Worm (Caenorhabditis elegans) whole organism, L4 larva: ENCODE results near the gene his-62.

Source experiments
- R02D3.7 ChIP-seq: fragments of 150-350 bp; sonication (generic microtip); optimal IDR thresholded peaks from 3 replicates; lab custom pipeline; 2014; ENCODE audit warnings: missing biosample characterization, missing genetic modification characterization
- T20F7.1 ChIP-seq: fragments of 200-800 bp; sonication (Bioruptor generic); optimal IDR thresholded peaks from 2 replicates; lab custom pipeline; 2018; ENCODE audit warnings: mild to moderate bottlenecking, missing genetic modification characterization, missing compliant biosample characterization
- Y48G9A.11 ChIP-seq: fragments of 200-800 bp; sonication (Bioruptor generic); IDR thresholded peaks from 2 replicates; pipeline ENCODE4 v1.3.6; 2022; ENCODE audit warnings: missing genetic modification reagents, missing genetic modification characterization, missing compliant biosample characterization
- Y75B8A.6 ChIP-seq: fragments of 200-800 bp; sonication (Bioruptor generic); IDR thresholded peaks from 2 replicates; pipeline ENCODE4 v1.3.6; 2022; ENCODE audit warnings: missing genetic modification reagents, missing genetic modification characterization, missing compliant biosample characterization
- aha-1 ChIP-seq: fragments of 150-350 bp; peaks from one replicate; lab custom pipeline; 2014; ENCODE audit warnings: missing biosample characterization, missing genetic modification characterization
- ceh-20 ChIP-seq: fragments of 200-800 bp; sonication (Bioruptor generic); IDR thresholded peaks from 2 replicates; pipeline ENCODE4 v1.3.6; 2022; ENCODE audit warnings: missing genetic modification reagents, missing genetic modification characterization, missing compliant biosample characterization
- ceh-28 ChIP-seq: fragments of 150-350 bp; optimal IDR thresholded peaks from 2 replicates; lab custom pipeline; 2014; ENCODE audit warnings: missing biosample characterization, missing genetic modification reagents, missing genetic modification characterization
- ceh-44 ChIP-seq: fragments of 200-800 bp; sonication (Bioruptor generic); IDR thresholded peaks from 2 replicates; pipeline ENCODE4 v1.3.6; 2022; ENCODE audit warnings: missing genetic modification reagents, missing genetic modification characterization, missing compliant biosample characterization
- cey-2 ChIP-seq: sonication (generic microtip); optimal IDR thresholded peaks from 3 replicates; lab custom pipeline; 2017; ENCODE audit warnings: missing genetic modification characterization, mild to moderate bottlenecking, missing compliant biosample characterization, antibody characterized with exemption, borderline replicate concordance; ENCODE audit not compliant: insufficient read depth
- daf-16 ChIP-seq, 3 experiments: sonication (generic microtip); optimal IDR thresholded peaks; 2 replicates each; lab custom pipeline; 2016 to 2017; ENCODE audit warnings: missing genetic modification characterization in 3 of 3, missing genetic modification reagents in 3 of 3, mild to moderate bottlenecking in 2 of 3, missing compliant biosample characterization in 2 of 3, missing biosample characterization in 1 of 3, moderate library complexity in 1 of 3
- daf-8 ChIP-seq: fragments of 200-800 bp; sonication (Bioruptor generic); IDR thresholded peaks from 2 replicates; pipeline ENCODE4 v1.3.6; 2022; ENCODE audit warnings: missing genetic modification characterization, missing compliant biosample characterization
- dpl-1 ChIP-seq: fragments of 150-350 bp; optimal IDR thresholded peaks from 2 replicates; lab custom pipeline; 2014; ENCODE audit warnings: missing biosample characterization, missing genetic modification reagents, missing genetic modification characterization
- dve-1 ChIP-seq: sonication (generic microtip); optimal IDR thresholded peaks from 2 replicates; lab custom pipeline; 2017; ENCODE audit warnings: antibody characterized with exemption, mild to moderate bottlenecking, missing genetic modification characterization, missing compliant biosample characterization; ENCODE audit not compliant: insufficient read depth
- gei-8 ChIP-seq: fragments of 200-800 bp; sonication (Bioruptor generic); optimal IDR thresholded peaks from 2 replicates; lab custom pipeline; 2018; ENCODE audit warnings: mild to moderate bottlenecking, missing genetic modification characterization, missing compliant biosample characterization
- hlh-11 ChIP-seq: fragments of 200-800 bp; sonication (Bioruptor generic); optimal IDR thresholded peaks from 2 replicates; lab custom pipeline; 2018; ENCODE audit warnings: mild to moderate bottlenecking, missing genetic modification characterization, missing compliant biosample characterization
- hlh-30 ChIP-seq: sonication (generic microtip); optimal IDR thresholded peaks from 2 replicates; lab custom pipeline; 2017; ENCODE audit warnings: antibody characterized with exemption, mild to moderate bottlenecking, missing genetic modification characterization, missing compliant biosample characterization; ENCODE audit not compliant: insufficient read depth
- lim-7 ChIP-seq: fragments of 200-800 bp; sonication (Bioruptor generic); IDR thresholded peaks from 2 replicates; pipeline ENCODE4 v1.3.6; 2022; ENCODE audit warnings: missing genetic modification characterization, missing compliant biosample characterization
- lin-1 ChIP-seq: fragments of 200-800 bp; sonication (Bioruptor generic); IDR thresholded peaks from 2 replicates; pipeline ENCODE4 v1.3.6; 2022; ENCODE audit warnings: missing genetic modification reagents, missing genetic modification characterization, missing compliant biosample characterization
- lin-38 ChIP-seq: fragments of 200-800 bp; sonication (Bioruptor generic); IDR thresholded peaks from 2 replicates; pipeline ENCODE4 v1.3.6; 2022; ENCODE audit warnings: missing genetic modification reagents, missing genetic modification characterization, missing compliant biosample characterization
- lir-3 ChIP-seq: sonication (generic microtip); optimal IDR thresholded peaks from 2 replicates; lab custom pipeline; 2016; ENCODE audit warnings: mild to moderate bottlenecking, missing genetic modification characterization, missing compliant biosample characterization
- lsy-2 ChIP-seq, 2 experiments: fragments of 150-350 bp in 1 of 2; sonication (generic microtip) in 1 of 2; optimal IDR thresholded peaks; 2 replicates each; lab custom pipeline; 2014 to 2017; ENCODE audit warnings: missing biosample characterization in 2 of 2, missing genetic modification characterization in 2 of 2
- mes-2 ChIP-seq: sonication (generic microtip); optimal IDR thresholded peaks from 2 replicates; lab custom pipeline; 2016; ENCODE audit warnings: missing genotype, mild to moderate bottlenecking, missing genetic modification characterization, missing compliant biosample characterization; ENCODE audit not compliant: poor library complexity, severe bottlenecking
- nhr-28 ChIP-seq: fragments of 150-350 bp; optimal IDR thresholded peaks from 2 replicates; lab custom pipeline; 2014; ENCODE audit warnings: missing biosample characterization, missing genetic modification characterization
- nhr-76 ChIP-seq: fragments of 150-350 bp; optimal IDR thresholded peaks from 2 replicates; lab custom pipeline; 2014; ENCODE audit warnings: missing biosample characterization, missing genetic modification characterization
- nhr-77 ChIP-seq: fragments of 150-350 bp; optimal IDR thresholded peaks from 2 replicates; lab custom pipeline; 2014; ENCODE audit warnings: missing biosample characterization, missing genetic modification characterization
- pha-4 ChIP-seq, 2 experiments: fragments of 150-350 bp in 1 of 2; fragments of 200-800 bp in 1 of 2; sonication (Bioruptor generic) in 1 of 2; IDR thresholded peaks in 1 of 2; optimal IDR thresholded peaks in 1 of 2; 2 replicates each; pipeline versions ENCODE4 v1.3.6 to Lab custom; 2014 to 2022; ENCODE audit warnings: missing genetic modification characterization in 2 of 2, missing genetic modification reagents in 2 of 2, missing biosample characterization in 1 of 2, missing compliant biosample characterization in 1 of 2
- pqm-1 ChIP-seq: sonication (generic microtip); optimal IDR thresholded peaks from 2 replicates; lab custom pipeline; 2017; ENCODE audit warnings: missing biosample characterization, missing genetic modification characterization
- rbr-2 ChIP-seq: sonication (generic microtip); optimal IDR thresholded peaks from 2 replicates; lab custom pipeline; 2016; ENCODE audit warnings: missing genotype, missing genetic modification characterization, missing compliant biosample characterization
- snpc-1.2 ChIP-seq: fragments of 200-800 bp; sonication (Bioruptor generic); IDR thresholded peaks from 2 replicates; pipeline ENCODE4 v1.3.6; 2022; ENCODE audit warnings: missing genetic modification reagents, missing genetic modification characterization, missing compliant biosample characterization
- unc-62 ChIP-seq, 3 experiments: fragments of 150-350 bp in 1 of 3; sonication (generic microtip); optimal IDR thresholded peaks in 2 of 3; peaks in 1 of 3; 1 replicate in 1 of 3; 2 replicates in 2 of 3; lab custom pipeline; 2014 to 2017; ENCODE audit warnings: missing biosample characterization in 3 of 3, missing genetic modification characterization in 3 of 3, missing genetic modification reagents in 3 of 3, missing genotype in 1 of 3

his-62 gene

ce11 chrIV:7510829-7511228, 24.5 kb downstream of the his-62 start:
- TF ChIP-seq dpl-1 (GFP tag; lab: Kevin White, UChicago) (peak; percentile 18), ceh-44 (GFP tag; lab: Robert Waterston, UW) (no peak)

- TF ChIP-seq nhr-77 (tag; lab: Kevin White, UChicago) (no peak), daf-8 (GFP tag; lab: Robert Waterston, UW) (no peak), dpl-1 (GFP tag; lab: Kevin White, UChicago) (peak; percentile 46), daf-16 (GFP tag; optimal IDR thresholded peaks at IDR 0.05; lab: Kevin White, UChicago) (no peak), daf-16 (tag; optimal IDR thresholded peaks at IDR 0.05; lab: Kevin White, UChicago) (peak; percentile 32), dve-1 (tag; lab: Kevin White, UChicago) (peak; percentile 41), gei-8 (GFP tag; lab: Kevin White, UChicago) (no peak), lsy-2 (tag; optimal IDR thresholded peaks at IDR 0.05; lab: Kevin White, UChicago) (peak in 1 of 2 experiments; percentile 54), pha-4 (GFP tag; IDR thresholded peaks at IDR 0.05; lab: Robert Waterston, UW) (no peak), pha-4 (tag; optimal IDR thresholded peaks at IDR 0.05; lab: Kevin White, UChicago) (peak; percentile 7), R02D3.7 (tag; lab: Kevin White, UChicago) (peak; percentile 66), lin-1 (GFP tag; lab: Robert Waterston, UW) (no peak), snpc-1.2 (GFP tag; lab: Robert Waterston, UW) (no peak), ceh-44 (GFP tag; lab: Robert Waterston, UW) (no peak), T20F7.1 (GFP tag; lab: Kevin White, UChicago) (peak; percentile 96), nhr-76 (tag; lab: Kevin White, UChicago) (no peak), mes-2 (tag; lab: Kevin White, UChicago) (peak; percentile 5), ceh-28 (tag; lab: Kevin White, UChicago) (no peak), hlh-11 (tag; lab: Kevin White, UChicago) (no peak), rbr-2 (peak; percentile 30), Y48G9A.11 (GFP tag; lab: Robert Waterston, UW) (peak; percentile 91), lin-38 (GFP tag; lab: Robert Waterston, UW) (0 out of 2 replicates have a peak, but pooled peaks have one; percentile 11), lir-3 (tag; lab: Kevin White, UChicago) (no peak), ceh-20 (GFP tag; lab: Robert Waterston, UW) (no peak)
- TF ChIP-seq, all 104 proteins: peak for 11
These were observed 26.4 kb downstream of the his-62 start, which contains the start of the genes plc-4 and R05G6.4 for ce11 chrIV:7512617-7513233. Gene plc-4 (minus strand): TSS chrIV:7512667. Gene R05G6.4 (plus strand): TSS chrIV:7513233.

ce11 chrIV:7516167-7516566, 29.8 kb downstream of the his-62 start, which contains the start of the genes R05G6.9 and R05G6.3:
Gene R05G6.9 (minus strand): TSS chrIV:7516267.
Gene R05G6.3 (plus strand): TSS chrIV:7516552.
- TF ChIP-seq aha-1 (tag; lab: Kevin White, UChicago) (peak; percentile 66), unc-62 (GFP tag; optimal IDR thresholded peaks at IDR 0.05 in 1 of 2; lab: Kevin White, UChicago) (peak in 1 of 2 experiments; percentile 7), unc-62 (tag; optimal IDR thresholded peaks at IDR 0.05; lab: Kevin White, UChicago) (no peak), cey-2 (tag; lab: Kevin White, UChicago) (no peak), Y75B8A.6 (no peak)

ce11 chrIV:7520258-7520657, 33.9 kb downstream of the his-62 start:
- TF ChIP-seq dve-1 (tag; lab: Kevin White, UChicago) (peak; percentile 71), daf-16 (GFP tag; optimal IDR thresholded peaks at IDR 0.05; lab: Kevin White, UChicago) (no peak), daf-16 (tag; optimal IDR thresholded peaks at IDR 0.05; lab: Kevin White, UChicago) (peak; percentile 93), nhr-28 (tag; lab: Kevin White, UChicago) (peak; percentile 10), pqm-1 (tag; lab: Kevin White, UChicago) (peak; percentile 44), hlh-30 (no peak), R02D3.7 (tag; lab: Kevin White, UChicago) (no peak), pha-4 (GFP tag; IDR thresholded peaks at IDR 0.05; lab: Robert Waterston, UW) (no peak), pha-4 (tag; optimal IDR thresholded peaks at IDR 0.05; lab: Kevin White, UChicago) (no peak), ceh-44 (GFP tag; lab: Robert Waterston, UW) (no peak), lim-7 (no peak), snpc-1.2 (GFP tag; lab: Robert Waterston, UW) (no peak)
